Worm (Caenorhabditis elegans) whole organism, L3 larva: ENCODE data around the gene nep-4.

Experiments used
- R02D3.7 ChIP-seq: fragments of 150-350 bp; optimal IDR thresholded peaks from 2 replicates; lab custom pipeline; 2014; ENCODE audit warnings: missing biosample characterization, missing genetic modification characterization
- ZK546.5 ChIP-seq: sonication (generic microtip); optimal IDR thresholded peaks from 2 replicates; lab custom pipeline; 2017; ENCODE audit warnings: missing biosample characterization, missing genetic modification characterization
- ama-1 ChIP-seq: fragments of 150-350 bp; optimal IDR thresholded peaks from 2 replicates; lab custom pipeline; 2018
- ceh-28 ChIP-seq: fragments of 150-350 bp; optimal IDR thresholded peaks from 2 replicates; lab custom pipeline; 2014; ENCODE audit warnings: missing biosample characterization, missing genetic modification reagents, missing genetic modification characterization
- ceh-82 ChIP-seq: fragments of 150-350 bp; optimal IDR thresholded peaks from 2 replicates; lab custom pipeline; 2014; ENCODE audit warnings: missing biosample characterization, missing genetic modification characterization
- daf-12 ChIP-seq: fragments of 150-350 bp; optimal IDR thresholded peaks from 2 replicates; lab custom pipeline; 2014; ENCODE audit warnings: missing biosample characterization, missing genetic modification reagents, missing genetic modification characterization
- egl-5 ChIP-seq: fragments of 150-350 bp; optimal IDR thresholded peaks from 2 replicates; lab custom pipeline; 2017; ENCODE audit warnings: missing biosample characterization, missing genetic modification reagents, missing genetic modification characterization, inconsistent platforms
- elt-1 ChIP-seq: fragments of 150-350 bp; optimal IDR thresholded peaks from 2 replicates; lab custom pipeline; 2014; ENCODE audit warnings: missing biosample characterization, missing genetic modification characterization
- elt-2 ChIP-seq: sonication (generic microtip); optimal IDR thresholded peaks from 2 replicates; lab custom pipeline; 2016; ENCODE audit warnings: missing genetic modification reagents, mild to moderate bottlenecking, missing genetic modification characterization, missing compliant biosample characterization
- eor-1 ChIP-seq, 2 experiments: fragments of 150-350 bp; optimal IDR thresholded peaks; 2 replicates each; lab custom pipeline; 2014 to 2018; ENCODE audit warnings: missing biosample characterization in 2 of 2, missing genetic modification characterization in 2 of 2
- fkh-10 ChIP-seq: sonication (generic microtip); optimal IDR thresholded peaks from 2 replicates; lab custom pipeline; 2017; ENCODE audit warnings: missing biosample characterization, missing genetic modification reagents, missing genetic modification characterization
- fkh-2 ChIP-seq: fragments of 150-350 bp; optimal IDR thresholded peaks from 2 replicates; lab custom pipeline; 2014; ENCODE audit warnings: missing biosample characterization, missing genetic modification reagents, missing genetic modification characterization
- fos-1 ChIP-seq: fragments of 150-350 bp; optimal IDR thresholded peaks from 2 replicates; lab custom pipeline; 2014; ENCODE audit warnings: missing biosample characterization, missing genetic modification characterization
- jun-1 ChIP-seq: fragments of 150-350 bp; optimal IDR thresholded peaks from 2 replicates; lab custom pipeline; 2014; ENCODE audit warnings: missing biosample characterization, missing genetic modification reagents, missing genetic modification characterization
- lin-15B ChIP-seq: fragments of 150-350 bp; optimal IDR thresholded peaks from 2 replicates; lab custom pipeline; 2014; ENCODE audit warnings: missing biosample characterization, missing genetic modification characterization
- lsy-12 ChIP-seq: sonication (generic microtip); optimal IDR thresholded peaks from 2 replicates; lab custom pipeline; 2016; ENCODE audit warnings: mild to moderate bottlenecking, missing genetic modification characterization, missing compliant biosample characterization
- mml-1 ChIP-seq: fragments of 150-350 bp; sonication (generic microtip); optimal IDR thresholded peaks from 3 replicates; lab custom pipeline; 2014; ENCODE audit warnings: missing biosample characterization, missing genetic modification characterization
- nfya-1 ChIP-seq: sonication (generic microtip); optimal IDR thresholded peaks from 2 replicates; lab custom pipeline; 2017; ENCODE audit warnings: missing genetic modification characterization, mild to moderate bottlenecking, missing compliant biosample characterization, antibody characterized with exemption, moderate library complexity; ENCODE audit not compliant: insufficient read depth
- nhr-11 ChIP-seq: fragments of 150-350 bp; optimal IDR thresholded peaks from 2 replicates; lab custom pipeline; 2014; ENCODE audit warnings: missing biosample characterization, missing genetic modification characterization
- nhr-237 ChIP-seq: fragments of 150-350 bp; optimal IDR thresholded peaks from 2 replicates; lab custom pipeline; 2014; ENCODE audit warnings: missing biosample characterization, missing genetic modification characterization
- nhr-25 ChIP-seq: sonication (generic microtip); optimal IDR thresholded peaks from 2 replicates; lab custom pipeline; 2017; ENCODE audit warnings: missing biosample characterization, missing genetic modification characterization
- nhr-28 ChIP-seq: fragments of 150-350 bp; optimal IDR thresholded peaks from 2 replicates; lab custom pipeline; 2014; ENCODE audit warnings: missing biosample characterization, missing genetic modification characterization
- nhr-43 ChIP-seq: sonication (generic microtip); optimal IDR thresholded peaks from 2 replicates; lab custom pipeline; 2016; ENCODE audit warnings: mild to moderate bottlenecking, missing genetic modification characterization, missing compliant biosample characterization; ENCODE audit not compliant: poor library complexity, severe bottlenecking
- nhr-67 ChIP-seq: fragments of 150-350 bp; optimal IDR thresholded peaks from 2 replicates; lab custom pipeline; 2014; ENCODE audit warnings: missing biosample characterization, missing genetic modification characterization
- nhr-77 ChIP-seq: fragments of 150-350 bp; optimal IDR thresholded peaks from 2 replicates; lab custom pipeline; 2014; ENCODE audit warnings: missing biosample characterization, missing genetic modification characterization
- pha-4 ChIP-seq: fragments of 150-350 bp; optimal IDR thresholded peaks from 2 replicates; lab custom pipeline; 2014; ENCODE audit warnings: missing biosample characterization, missing genetic modification reagents, missing genetic modification characterization
- pqm-1 ChIP-seq: fragments of 150-350 bp; optimal IDR thresholded peaks from 2 replicates; lab custom pipeline; 2017; ENCODE audit warnings: missing biosample characterization, missing genetic modification characterization, inconsistent platforms
- sea-2 ChIP-seq: fragments of 150-350 bp; sonication (generic microtip); optimal IDR thresholded peaks from 4 replicates; lab custom pipeline; 2014; ENCODE audit warnings: missing biosample characterization, missing genetic modification reagents, missing genetic modification characterization
- skn-1 ChIP-seq: fragments of 150-350 bp; optimal IDR thresholded peaks from 2 replicates; lab custom pipeline; 2014; ENCODE audit warnings: missing biosample characterization, missing genetic modification characterization
- snpc-4 ChIP-seq: fragments of 150-350 bp; optimal IDR thresholded peaks from 2 replicates; lab custom pipeline; 2014; ENCODE audit warnings: missing biosample characterization, missing genetic modification characterization
- tbx-2 ChIP-seq: sonication (generic microtip); optimal IDR thresholded peaks from 2 replicates; lab custom pipeline; 2016; ENCODE audit warnings: mild to moderate bottlenecking, missing genetic modification characterization, missing compliant biosample characterization
- unc-62 ChIP-seq: fragments of 150-350 bp; sonication (generic microtip); optimal IDR thresholded peaks from 4 replicates; lab custom pipeline; 2014; ENCODE audit warnings: missing biosample characterization, missing genetic modification reagents, missing genetic modification characterization
- zag-1 ChIP-seq: fragments of 150-350 bp; optimal IDR thresholded peaks from 2 replicates; lab custom pipeline; 2014; ENCODE audit warnings: missing biosample characterization, missing genetic modification characterization
- ztf-4 ChIP-seq: fragments of 150-350 bp; optimal IDR thresholded peaks from 2 replicates; lab custom pipeline; 2014; ENCODE audit warnings: missing biosample characterization, missing genetic modification characterization

nep-4 gene

DNA sequence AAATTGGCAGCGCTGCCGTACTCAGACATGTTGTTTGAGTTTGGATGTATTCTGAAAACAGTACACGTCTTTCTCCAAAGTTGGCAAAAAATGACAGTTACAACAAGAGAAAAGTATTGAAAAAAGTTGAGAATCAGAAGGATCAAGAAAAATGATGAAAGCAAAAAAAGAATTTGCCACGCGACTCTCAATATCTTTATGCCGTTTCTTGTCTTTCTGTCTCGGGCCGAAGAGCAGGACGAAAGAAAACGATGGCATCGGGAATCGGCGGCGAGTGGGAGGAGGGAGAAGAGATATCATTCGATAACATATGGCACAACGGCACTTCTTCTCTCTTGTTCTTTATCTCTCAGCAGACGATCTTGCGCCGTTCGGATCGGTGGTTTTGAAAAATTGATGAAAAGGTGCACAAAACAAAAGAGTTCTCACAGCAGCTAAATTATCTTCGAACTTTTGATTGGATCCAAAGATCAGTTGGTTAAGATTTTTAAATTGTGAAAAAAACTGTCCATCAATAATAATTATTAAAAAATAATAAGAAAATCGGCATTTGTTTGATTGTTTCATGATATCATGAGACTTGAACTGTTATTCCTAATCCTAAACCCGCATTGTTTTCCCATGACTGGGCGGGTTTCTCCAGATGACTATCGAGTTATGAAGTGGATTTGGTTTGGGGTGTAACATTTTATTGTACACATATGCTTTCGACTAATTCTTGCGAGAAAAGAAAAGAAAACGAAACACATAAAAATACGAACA lies 39.8 kb downstream of the nep-4 start, which contains the start of gene gei-15:
Gene gei-15, minus strand, starts transcription at position 51 of the 762 bp plus-strand sequence.
- TF ChIP-seq R02D3.7 (tag; lab: Kevin White, UChicago) (no peak), ceh-82 (tag; lab: Kevin White, UChicago) (no peak), tbx-2 (tag; lab: Kevin White, UChicago) (no peak), zag-1 (tag; lab: Kevin White, UChicago) (no peak), skn-1 (tag; lab: Kevin White, UChicago) (no peak), ztf-4 (no peak), daf-12 (tag; lab: Kevin White, UChicago) (no peak), mml-1 (no peak), nhr-25 (tag; lab: Kevin White, UChicago) (no peak), nfya-1 (tag; lab: Kevin White, UChicago) (no peak), eor-1 (tag; optimal IDR thresholded peaks at IDR 0.05; lab: Kevin White, UChicago) (no peak), unc-62 (GFP tag; lab: Kevin White, UChicago) (no peak), lsy-12 (tag; lab: Kevin White, UChicago) (no peak), jun-1 (tag; lab: Kevin White, UChicago) (no peak), fos-1 (tag; lab: Kevin White, UChicago) (no peak)

ce11 chrX:6822552-6822951 lies 40.7 kb downstream of the nep-4 start:
- TF ChIP-seq egl-5 = peak; percentile 11
- TF ChIP-seq fkh-2 (tag; lab: Kevin White, UChicago) = no peak
- TF ChIP-seq, all 47 proteins: peak for 1

DNA sequence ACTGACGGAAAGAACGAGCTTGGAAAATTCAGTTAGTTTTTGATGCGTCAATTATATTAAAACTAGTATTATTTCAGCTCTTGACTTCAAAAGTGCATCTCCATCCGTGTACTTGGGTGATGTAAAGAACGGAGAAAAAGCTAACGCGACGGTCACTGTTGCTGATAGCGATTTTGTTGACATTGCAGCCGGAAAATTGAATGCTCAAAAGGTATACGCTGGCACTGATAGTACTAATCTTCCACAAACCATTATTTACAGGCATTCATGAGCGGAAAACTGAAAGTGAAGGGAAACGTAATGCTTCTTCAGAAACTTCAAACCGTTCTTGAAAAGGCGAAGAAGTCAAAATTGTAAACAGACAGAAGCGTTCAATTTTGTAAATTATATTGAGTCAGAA lies 43.6 kb downstream of the nep-4 start:
- no peak for TF ChIP-seq nhr-237 (tag; lab: Kevin White, UChicago)
- no peak for TF ChIP-seq ama-1
- no peak for TF ChIP-seq nhr-28 (tag; lab: Kevin White, UChicago)
- TF ChIP-seq ZK546.5 (tag; lab: Kevin White, UChicago) = no peak
- peak; percentile 57 for TF ChIP-seq pha-4 (tag; lab: Kevin White, UChicago)
- no peak for TF ChIP-seq sea-2 (GFP tag; lab: Kevin White, UChicago)
- no peak for TF ChIP-seq fos-1 (tag; lab: Kevin White, UChicago)
- no peak for TF ChIP-seq pqm-1 (tag; lab: Kevin White, UChicago)
- peak; percentile 49 for TF ChIP-seq elt-2 (tag; lab: Kevin White, UChicago)

- no peak for TF ChIP-seq ceh-82 (tag; lab: Kevin White, UChicago)
- TF ChIP-seq nhr-77 = no peak
- TF ChIP-seq R02D3.7 (tag; lab: Kevin White, UChicago) = no peak
- TF ChIP-seq nhr-11 (tag; lab: Kevin White, UChicago) = no peak
- TF ChIP-seq ceh-28 = no peak
- TF ChIP-seq ZK546.5 (tag; lab: Kevin White, UChicago) = no peak
- TF ChIP-seq snpc-4 (tag; lab: Kevin White, UChicago) = no peak
- no peak for TF ChIP-seq nhr-67 (tag; lab: Kevin White, UChicago)
- no peak for TF ChIP-seq jun-1 (tag; lab: Kevin White, UChicago)
- TF ChIP-seq ama-1 = no peak
- TF ChIP-seq mml-1 = no peak
- no peak for TF ChIP-seq lin-15B (tag; lab: Kevin White, UChicago)
- TF ChIP-seq elt-1 (tag; lab: Kevin White, UChicago) = no peak
- TF ChIP-seq eor-1 (tag; optimal IDR thresholded peaks at IDR 0.05; lab: Kevin White, UChicago) = no peak
Measured at ce11 chrX:6819135-6819534, 44.1 kb downstream of the nep-4 start.

DNA sequence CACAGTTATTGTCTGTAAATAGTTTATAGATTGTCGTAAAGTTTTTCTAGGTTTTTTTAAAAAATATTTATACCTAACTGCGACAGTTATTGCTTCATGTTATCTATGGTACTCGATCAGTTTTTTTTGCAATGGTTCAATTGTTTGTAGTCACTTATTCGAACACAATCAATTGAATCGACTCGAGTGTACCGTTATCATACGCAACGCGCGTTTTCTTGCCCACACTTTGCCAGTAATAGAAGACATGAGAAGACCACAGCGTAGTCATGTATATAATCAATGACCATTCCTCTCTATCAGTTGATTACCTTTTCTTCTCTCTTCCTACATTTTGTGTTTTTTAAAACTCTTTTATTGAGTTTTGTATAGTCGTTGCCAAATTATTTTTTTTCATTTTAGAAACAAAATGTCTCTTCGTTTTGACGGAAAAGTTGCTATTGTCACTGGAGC lies 45.2 kb downstream of the nep-4 start, which contains the start of gene dhs-28:
Gene dhs-28, plus strand, starts transcription at position 403 of the 453 bp plus-strand sequence.
- TF ChIP-seq nhr-11 (tag; lab: Kevin White, UChicago) (no peak), ceh-28 (no peak), fos-1 (tag; lab: Kevin White, UChicago) (no peak), fkh-10 (no peak), R02D3.7 (tag; lab: Kevin White, UChicago) (no peak), sea-2 (GFP tag; lab: Kevin White, UChicago) (no peak), nhr-43 (tag; lab: Kevin White, UChicago) (peak; percentile 15), egl-5 (no peak), zag-1 (tag; lab: Kevin White, UChicago) (no peak), pha-4 (tag; lab: Kevin White, UChicago) (peak; percentile 25), pqm-1 (tag; lab: Kevin White, UChicago) (peak; percentile 90), nhr-77 (no peak), lin-15B (tag; lab: Kevin White, UChicago) (no peak), elt-2 (tag; lab: Kevin White, UChicago) (peak; percentile 90), ama-1 (peak; percentile 42), fkh-2 (tag; lab: Kevin White, UChicago) (no peak)
